Fruit fly (Drosophila melanogaster) whole organism, pupa: ENCODE results near the gene CG43115.

Experiments used
- CG10348 ChIP-seq: fragments of 200-800 bp; sonication (Bioruptor generic); IDR thresholded peaks from 2 replicates; pipeline ENCODE4 v1.3.6; 2022; ENCODE audit warnings: missing biosample characterization, missing genetic modification characterization
- CG12605 ChIP-seq: fragments of 200-800 bp; sonication (Bioruptor generic); IDR thresholded peaks from 2 replicates; pipeline ENCODE4 v1.3.6; 2022; ENCODE audit warnings: missing biosample characterization, missing genetic modification characterization
- CG13204 ChIP-seq: fragments of 200-800 bp; sonication (Bioruptor generic); optimal IDR thresholded peaks from 2 replicates; lab custom pipeline; 2018; ENCODE audit warnings: missing biosample characterization, mild to moderate bottlenecking, missing genetic modification characterization, moderate library complexity
- CG14655 ChIP-seq: fragments of 200-800 bp; sonication (Bioruptor generic); optimal IDR thresholded peaks from 3 replicates; lab custom pipeline; 2017; ENCODE audit warnings: mild to moderate bottlenecking, missing biosample characterization, missing genetic modification reagents, missing genetic modification characterization
- CG15710 ChIP-seq: fragments of 200-800 bp; sonication (Bioruptor generic); optimal IDR thresholded peaks from 2 replicates; lab custom pipeline; 2018; ENCODE audit warnings: missing biosample characterization, mild to moderate bottlenecking, missing genetic modification characterization, moderate library complexity
- CG17806 ChIP-seq: fragments of 200-800 bp; sonication (Bioruptor generic); optimal IDR thresholded peaks from 2 replicates; lab custom pipeline; 2018; ENCODE audit warnings: missing biosample characterization, mild to moderate bottlenecking, missing genetic modification characterization, moderate library complexity
- CG32121 ChIP-seq: fragments of 200-800 bp; sonication (Bioruptor generic); IDR thresholded peaks from 2 replicates; pipeline ENCODE4 v1.3.6; 2022; ENCODE audit warnings: missing biosample characterization, missing genetic modification characterization
- CG34367 ChIP-seq: fragments of 200-800 bp; sonication (Bioruptor generic); optimal IDR thresholded peaks from 2 replicates; lab custom pipeline; 2018; ENCODE audit warnings: missing biosample characterization, mild to moderate bottlenecking, missing genetic modification characterization
- CG4496 ChIP-seq: fragments of 200-800 bp; sonication (Bioruptor generic); IDR thresholded peaks from 3 replicates; pipeline ENCODE4 v1.3.6; 2022; ENCODE audit warnings: missing biosample characterization, missing genetic modification characterization
- CG8159 ChIP-seq: fragments of 200-800 bp; sonication (Bioruptor generic); optimal IDR thresholded peaks from 3 replicates; lab custom pipeline; 2018; ENCODE audit warnings: missing biosample characterization, mild to moderate bottlenecking, missing genetic modification characterization, moderate library complexity
- CG8301 ChIP-seq: fragments of 200-800 bp; sonication (Bioruptor generic); optimal IDR thresholded peaks from 2 replicates; lab custom pipeline; 2018; ENCODE audit warnings: missing biosample characterization, mild to moderate bottlenecking, missing genetic modification characterization
- CG9948 ChIP-seq: fragments of 200-800 bp; sonication (Bioruptor generic); optimal IDR thresholded peaks from 2 replicates; lab custom pipeline; 2018; ENCODE audit warnings: missing biosample characterization, mild to moderate bottlenecking, missing genetic modification characterization, moderate library complexity
- D1 ChIP-seq: fragments of 200-800 bp; sonication (Bioruptor generic); optimal IDR thresholded peaks from 2 replicates; lab custom pipeline; 2018; ENCODE audit warnings: missing biosample characterization, mild to moderate bottlenecking, missing genetic modification characterization, moderate library complexity
- EcR ChIP-seq: fragments of 200-800 bp; sonication (Bioruptor generic); optimal IDR thresholded peaks from 3 replicates; lab custom pipeline; 2019; ENCODE audit warnings: missing biosample characterization, missing genetic modification characterization, mild to moderate bottlenecking, moderate library complexity, missing genetic modification reagents
- Ets98B ChIP-seq: fragments of 200-800 bp; sonication (Bioruptor generic); IDR thresholded peaks from 2 replicates; pipeline ENCODE4 v1.3.6; 2022; ENCODE audit warnings: missing biosample characterization, missing genetic modification characterization
- Pif1A ChIP-seq: fragments of 200-800 bp; sonication (Bioruptor generic); optimal IDR thresholded peaks from 3 replicates; lab custom pipeline; 2016; ENCODE audit warnings: missing biosample characterization, missing genetic modification characterization
- Pif1B ChIP-seq: fragments of 200-800 bp; sonication (Bioruptor generic); optimal IDR thresholded peaks from 3 replicates; lab custom pipeline; 2016; ENCODE audit warnings: missing biosample characterization, missing genetic modification characterization
- Snoo ChIP-seq: fragments of 200-800 bp; sonication (Bioruptor generic); optimal IDR thresholded peaks from 3 replicates; lab custom pipeline; 2017; ENCODE audit warnings: missing biosample characterization, mild to moderate bottlenecking, missing genetic modification characterization, inconsistent platforms
- fd96Ca ChIP-seq: fragments of 200-800 bp; sonication (Bioruptor generic); IDR thresholded peaks from 3 replicates; pipeline ENCODE4 v1.3.6; 2022; ENCODE audit warnings: missing biosample characterization, missing genetic modification characterization
- gl ChIP-seq: fragments of 200-800 bp; sonication (Bioruptor generic); optimal IDR thresholded peaks from 2 replicates; lab custom pipeline; 2018; ENCODE audit warnings: missing biosample characterization, mild to moderate bottlenecking, missing genetic modification characterization
- rn ChIP-seq: fragments of 200-800 bp; sonication (Bioruptor generic); IDR thresholded peaks from 2 replicates; pipeline ENCODE4 v1.3.6; 2022; ENCODE audit warnings: missing biosample characterization, missing genetic modification characterization

Gene CG43115

DNA sequence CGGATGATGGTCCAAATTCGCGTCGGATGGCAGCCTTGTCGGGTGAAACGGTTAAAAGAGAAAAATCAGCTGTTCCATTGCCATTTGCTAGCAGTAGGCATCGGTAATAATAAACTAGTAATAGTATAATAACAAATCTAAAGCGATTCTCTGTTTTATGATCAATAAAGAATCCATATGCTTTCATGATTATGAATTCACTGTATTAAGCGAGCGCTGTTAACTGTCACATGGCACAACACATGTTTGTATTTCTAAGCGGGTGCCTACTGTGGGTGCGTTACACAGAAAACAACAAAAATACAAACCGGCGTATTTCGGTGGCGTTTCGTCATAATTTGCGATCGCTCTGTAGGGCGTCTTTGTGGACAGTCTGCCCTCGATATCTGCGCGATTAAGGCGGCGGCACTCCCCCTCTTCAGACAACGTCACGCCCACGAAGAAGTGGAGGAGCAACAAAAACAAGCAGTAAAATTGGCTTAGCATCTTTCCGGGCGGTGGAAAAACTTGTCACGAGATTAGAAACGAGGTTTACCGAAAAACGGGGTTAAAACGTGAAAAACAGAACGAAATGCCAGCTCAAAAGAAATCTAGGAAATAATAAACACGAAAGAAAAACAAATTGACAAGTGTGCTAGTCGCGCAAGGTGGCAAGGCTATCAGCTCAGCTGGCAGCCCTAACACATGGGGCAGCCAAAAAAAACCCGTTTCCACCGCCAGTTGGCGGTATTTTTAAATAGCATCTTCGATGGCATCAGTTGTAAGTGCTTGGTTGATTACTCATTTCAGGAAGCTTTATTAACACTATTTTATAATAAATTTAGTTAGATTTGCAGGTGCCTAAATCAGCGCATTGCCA, 24.8 kb upstream of the CG43115 start, which contains the start of the genes Nep1 and Mipp2:
TSS of gene Nep1 (plus strand) at position 397 of the 859 bp plus-strand sequence.
TSS of gene Mipp2 (minus strand) at position 663 of the 859 bp plus-strand sequence.
- TF ChIP-seq CG14655 (GFP tag; lab: Kevin White, UChicago) (no peak), CG8301 (tag; lab: Kevin White, UChicago) (peak; percentile 50), CG12605 (GFP tag; lab: Robert Waterston, UW) (peak; percentile 54; the same call in 1 of the 2 replicates), CG10348 (no peak), Snoo (peak; percentile 9), EcR (GFP tag; lab: Kevin White, UChicago) (no peak), CG8159 (tag; lab: Kevin White, UChicago) (peak; percentile 12), CG13204 (no peak), Ets98B (GFP tag; lab: Robert Waterston, UW) (peak; percentile 64), Pif1B (GFP tag; lab: Kevin White, UChicago) (peak; percentile 37), gl (no peak), D1 (tag; lab: Kevin White, UChicago) (no peak), Pif1A (GFP tag; lab: Kevin White, UChicago) (peak; percentile 59), rn (GFP tag; lab: Robert Waterston, UW) (no peak), fd96Ca (peak; percentile 75), CG15710 (peak; percentile 30), CG32121 (GFP tag; lab: Robert Waterston, UW) (peak; percentile 67), CG4496 (GFP tag; lab: Robert Waterston, UW) (peak; percentile 56; the same call in 2 of the 3 replicates), CG34367 (tag; lab: Kevin White, UChicago) (peak; percentile 23), CG9948 (peak; percentile 21), CG17806 (tag; lab: Kevin White, UChicago) (peak; percentile 24)

DNA sequence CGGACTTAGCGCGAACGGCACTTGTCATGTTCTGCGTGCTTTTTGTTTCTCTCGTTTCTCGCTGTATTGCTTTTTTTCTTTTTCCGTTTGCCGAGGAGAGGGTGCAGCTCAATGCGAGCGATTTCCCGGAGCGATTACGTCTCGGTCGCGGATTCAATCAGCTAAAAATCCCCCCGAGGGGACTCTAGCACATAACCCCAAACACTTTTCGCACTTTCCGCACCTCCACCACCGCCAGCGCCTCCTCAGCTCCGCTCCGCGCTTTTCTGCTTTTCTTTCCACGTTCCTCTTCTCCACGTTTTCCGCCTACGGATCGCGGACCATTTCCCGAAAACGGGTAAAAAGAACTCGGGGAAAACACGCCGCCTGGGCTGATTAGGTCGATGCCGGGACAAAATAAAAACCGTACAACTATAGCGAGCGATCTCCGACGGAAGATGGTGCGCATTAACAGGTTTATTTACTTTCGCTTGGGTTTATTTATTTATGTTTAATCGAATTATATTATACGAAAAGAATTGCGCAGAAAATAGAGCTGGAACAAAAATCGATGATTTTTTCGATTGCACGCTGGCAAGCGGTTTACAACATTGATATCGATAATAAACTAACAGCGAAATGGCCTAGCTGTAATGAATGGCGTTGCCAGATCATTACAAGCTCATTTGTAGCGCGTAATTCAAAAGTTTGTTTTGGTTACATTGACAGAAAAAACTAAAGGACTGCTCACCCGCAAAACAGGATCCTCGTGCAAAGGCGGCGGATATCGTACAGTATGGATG, 23.7 kb upstream of the CG43115 start, which contains the start of gene raptor:
TSS of gene raptor (minus strand) at position 523 of the 782 bp plus-strand sequence.
- TF ChIP-seq CG13204, result peak; percentile 13
- TF ChIP-seq CG4496 (GFP tag; lab: Robert Waterston, UW), result 0 out of 3 replicates have a peak, but pooled peaks have one; percentile 45
- TF ChIP-seq Pif1B (GFP tag; lab: Kevin White, UChicago), result no peak
- no peak for TF ChIP-seq CG10348
- peak; percentile 32; the same call in 1 of the 2 replicates for TF ChIP-seq Ets98B (GFP tag; lab: Robert Waterston, UW)
- no peak for TF ChIP-seq CG17806 (tag; lab: Kevin White, UChicago)
- no peak for TF ChIP-seq CG14655 (GFP tag; lab: Kevin White, UChicago)
- no peak for TF ChIP-seq CG34367 (tag; lab: Kevin White, UChicago)
- TF ChIP-seq Pif1A (GFP tag; lab: Kevin White, UChicago), result no peak
- no peak for TF ChIP-seq CG8159 (tag; lab: Kevin White, UChicago)
- no peak for TF ChIP-seq gl
- no peak for TF ChIP-seq EcR (GFP tag; lab: Kevin White, UChicago)
- TF ChIP-seq CG32121 (GFP tag; lab: Robert Waterston, UW), result 0 out of 2 replicates have a peak, but pooled peaks have one; percentile 26
- no peak for TF ChIP-seq rn (GFP tag; lab: Robert Waterston, UW)
- TF ChIP-seq Snoo, result no peak
- no peak for TF ChIP-seq CG12605 (GFP tag; lab: Robert Waterston, UW)
- TF ChIP-seq CG15710, result no peak
- TF ChIP-seq D1 (tag; lab: Kevin White, UChicago), result no peak
- no peak for TF ChIP-seq CG9948
- no peak for TF ChIP-seq fd96Ca
- no peak for TF ChIP-seq CG8301 (tag; lab: Kevin White, UChicago)

DNA sequence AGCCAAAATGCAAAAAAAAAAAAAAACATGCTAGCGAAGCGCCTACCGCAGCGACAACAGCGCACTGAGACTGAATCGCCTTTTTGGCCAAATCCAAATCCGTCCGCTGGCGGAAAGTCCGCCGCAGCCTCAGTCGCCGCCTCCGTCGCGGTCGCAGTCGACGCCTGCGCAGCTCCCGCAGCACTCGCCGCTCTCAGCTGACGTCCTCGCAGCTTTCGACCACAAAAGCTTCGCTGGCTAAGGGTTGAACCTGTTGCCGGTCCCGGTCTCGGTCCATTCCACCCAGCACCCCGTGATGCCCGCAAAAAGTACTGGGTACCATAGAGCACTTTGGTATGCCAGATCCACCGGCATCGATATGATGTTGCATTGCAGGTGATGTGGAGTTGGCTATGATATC, 15.1 kb upstream of the CG43115 start, which contains the start of gene CG4660:
TSS of gene CG4660 (minus strand) at position 77 of the 400 bp plus-strand sequence.
- peak; percentile 88 for TF ChIP-seq CG12605 (GFP tag; lab: Robert Waterston, UW)
- no peak for TF ChIP-seq Pif1B (GFP tag; lab: Kevin White, UChicago)

DNA sequence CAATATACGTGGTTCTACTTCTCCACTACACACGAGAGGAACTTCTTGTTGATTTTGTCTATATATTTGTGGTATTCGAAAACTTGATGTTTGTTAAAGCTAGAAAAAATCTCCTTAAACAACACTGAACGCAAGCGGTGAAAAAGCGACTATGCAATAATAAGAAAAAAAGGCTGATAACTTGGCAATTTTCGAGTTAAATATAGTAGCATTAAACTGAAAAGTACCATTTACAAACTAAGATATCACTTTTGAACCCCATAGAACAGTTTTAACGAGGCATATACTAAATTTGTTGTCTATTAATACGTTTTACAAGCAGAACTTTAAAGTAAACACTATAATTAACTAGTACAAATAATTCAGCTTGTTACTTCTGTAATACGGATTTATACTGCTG, 11.5 kb upstream of the CG43115 start, which contains the start of gene CG4666:
TSS of gene CG4666 (minus strand) at position 101 of the 400 bp plus-strand sequence.
- TF ChIP-seq EcR (GFP tag; lab: Kevin White, UChicago), result no peak
- no peak for TF ChIP-seq CG8159 (tag; lab: Kevin White, UChicago)
- no peak for TF ChIP-seq CG9948
- TF ChIP-seq CG8301 (tag; lab: Kevin White, UChicago), result no peak
- no peak for TF ChIP-seq CG32121 (GFP tag; lab: Robert Waterston, UW)
- TF ChIP-seq CG17806 (tag; lab: Kevin White, UChicago), result no peak
- TF ChIP-seq CG15710, result no peak
- TF ChIP-seq, all 21 proteins: peak for 0

DNA sequence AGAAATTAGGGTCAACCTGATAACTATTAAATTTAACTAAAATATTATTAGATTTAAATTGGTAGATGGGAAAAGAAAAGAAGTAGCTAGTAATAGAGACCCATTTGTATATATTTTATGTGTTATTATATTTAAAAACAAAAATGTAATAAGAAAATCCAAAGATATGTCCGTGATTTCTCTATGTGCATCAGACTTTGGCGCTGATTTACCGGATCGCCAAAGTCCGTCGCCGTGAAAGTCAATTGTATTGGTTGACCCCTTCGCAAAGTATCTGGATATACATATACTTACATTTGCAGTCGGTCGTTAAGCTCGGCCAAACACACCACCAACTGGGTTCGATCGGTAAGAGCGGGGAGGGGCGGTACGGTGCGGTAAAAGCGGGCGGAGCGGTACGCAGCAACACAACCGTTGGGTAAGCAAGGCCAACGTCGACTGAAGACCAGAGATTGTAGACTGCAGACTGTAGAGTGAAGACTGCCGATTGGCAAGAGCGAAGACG, 10.9 kb upstream of the CG43115 start:
- TF ChIP-seq Ets98B (GFP tag; lab: Robert Waterston, UW) (peak; percentile 80), CG8301 (tag; lab: Kevin White, UChicago) (peak; percentile 75), CG13204 (peak; percentile 67), CG14655 (GFP tag; lab: Kevin White, UChicago) (peak; percentile 84), CG8159 (tag; lab: Kevin White, UChicago) (peak; percentile 72), gl (no peak), D1 (tag; lab: Kevin White, UChicago) (no peak), fd96Ca (no peak), Pif1B (GFP tag; lab: Kevin White, UChicago) (peak; percentile 60), Pif1A (GFP tag; lab: Kevin White, UChicago) (peak; percentile 33), CG32121 (GFP tag; lab: Robert Waterston, UW) (peak; percentile 79), CG17806 (tag; lab: Kevin White, UChicago) (peak; percentile 56), CG34367 (tag; lab: Kevin White, UChicago) (peak; percentile 48), CG12605 (GFP tag; lab: Robert Waterston, UW) (peak; percentile 65; the same call in 1 of the 2 replicates), EcR (GFP tag; lab: Kevin White, UChicago) (peak; percentile 28), CG15710 (peak; percentile 74), CG9948 (peak; percentile 63), rn (GFP tag; lab: Robert Waterston, UW) (peak; percentile 45; the same call in 1 of the 2 replicates), CG10348 (no peak), Snoo (peak; percentile 45), CG4496 (GFP tag; lab: Robert Waterston, UW) (peak; percentile 72)
